Worm (Caenorhabditis elegans) whole organism, early embryonic: ENCODE data around the gene W01C8.1.

Experiments
- B0310.2 ChIP-seq: sonication (generic microtip); optimal IDR thresholded peaks from 2 replicates; lab custom pipeline; 2016; ENCODE audit warnings: mild to moderate bottlenecking, missing genetic modification characterization, missing compliant biosample characterization
- F13C5.2 ChIP-seq: sonication (generic microtip); optimal IDR thresholded peaks from 2 replicates; lab custom pipeline; 2017; ENCODE audit warnings: mild to moderate bottlenecking, missing genetic modification characterization, inconsistent platforms, missing compliant biosample characterization
- aly-1 ChIP-seq: sonication (generic microtip); optimal IDR thresholded peaks from 2 replicates; lab custom pipeline; 2016; ENCODE audit warnings: missing genetic modification characterization, missing compliant biosample characterization
- ama-1 ChIP-seq: fragments of 150-350 bp; optimal IDR thresholded peaks from 2 replicates; lab custom pipeline; 2014
- ceh-13 ChIP-seq: fragments of 200-800 bp; sonication (Bioruptor generic); optimal IDR thresholded peaks from 2 replicates; lab custom pipeline; 2018; ENCODE audit warnings: mild to moderate bottlenecking, missing genetic modification characterization, missing compliant biosample characterization
- ceh-36 ChIP-seq: sonication (generic microtip); optimal IDR thresholded peaks from 2 replicates; lab custom pipeline; 2016; ENCODE audit warnings: missing genetic modification characterization, inconsistent platforms, missing compliant biosample characterization
- ets-7 ChIP-seq: sonication (generic microtip); optimal IDR thresholded peaks from 2 replicates; lab custom pipeline; 2016; ENCODE audit warnings: missing genotype, missing genetic modification characterization, missing compliant biosample characterization
- flt-1 ChIP-seq: fragments of 200-800 bp; sonication (Bioruptor generic); IDR thresholded peaks from 2 replicates; pipeline ENCODE4 v1.3.6; 2022; ENCODE audit warnings: missing genetic modification characterization, missing compliant biosample characterization
- hmbx-1 ChIP-seq: sonication (generic microtip); optimal IDR thresholded peaks from 2 replicates; lab custom pipeline; 2016; ENCODE audit warnings: mild to moderate bottlenecking, missing genetic modification characterization, missing compliant biosample characterization
- hmg-4 ChIP-seq: fragments of 200-800 bp; sonication (Bioruptor generic); optimal IDR thresholded peaks from 2 replicates; lab custom pipeline; 2018; ENCODE audit warnings: mild to moderate bottlenecking, missing genetic modification characterization, missing compliant biosample characterization
- hnd-1 ChIP-seq: sonication (generic microtip); optimal IDR thresholded peaks from 2 replicates; lab custom pipeline; 2016; ENCODE audit warnings: missing genetic modification characterization, missing compliant biosample characterization
- pes-1 ChIP-seq: fragments of 200-800 bp; sonication (Bioruptor generic); IDR thresholded peaks from 2 replicates; pipeline ENCODE4 v1.3.6; 2022; ENCODE audit warnings: missing genetic modification reagents, missing genetic modification characterization, missing compliant biosample characterization
- scrt-1 ChIP-seq: fragments of 200-800 bp; sonication (Bioruptor generic); IDR thresholded peaks from 2 replicates; pipeline ENCODE4 v1.3.6; 2022; ENCODE audit warnings: missing genetic modification characterization, missing compliant biosample characterization
- sea-1 ChIP-seq: fragments of 200-800 bp; sonication (Bioruptor generic); conservative IDR thresholded peaks from 2 replicates; pipeline ENCODE4 v1.3.6; 2022; ENCODE audit warnings: missing genetic modification characterization, missing compliant biosample characterization
- tbx-11 ChIP-seq: fragments of 200-800 bp; sonication (Bioruptor generic); IDR thresholded peaks from 2 replicates; pipeline ENCODE4 v1.3.6; 2022; ENCODE audit warnings: missing genetic modification characterization, missing compliant biosample characterization
- tbx-37 ChIP-seq: fragments of 200-800 bp; sonication (Bioruptor generic); conservative IDR thresholded peaks from 2 replicates; pipeline ENCODE4 v1.3.6; 2022; ENCODE audit warnings: missing genetic modification reagents, missing genetic modification characterization, missing compliant biosample characterization
- tra-4 ChIP-seq: sonication (generic microtip); optimal IDR thresholded peaks from 2 replicates; lab custom pipeline; 2017; ENCODE audit warnings: missing genetic modification characterization, missing compliant biosample characterization

The W01C8.1 gene

ce11 chrX:5720929-5721328 is 28.7 kb downstream of the W01C8.1 start:
- TF ChIP-seq tra-4 (tag; lab: Kevin White, UChicago) = no peak
- no peak for TF ChIP-seq ceh-36 (tag; lab: Kevin White, UChicago)
- no peak for TF ChIP-seq scrt-1
- TF ChIP-seq ama-1 (lab: Kevin White, UChicago) = no peak
- no peak for TF ChIP-seq hmbx-1 (tag; lab: Kevin White, UChicago)
- TF ChIP-seq hnd-1 (tag; lab: Kevin White, UChicago) = no peak
- no peak for TF ChIP-seq tbx-11 (GFP tag; lab: Robert Waterston, UW)

ce11 chrX:5723758-5724157 is 31.6 kb downstream of the W01C8.1 start:
- TF ChIP-seq scrt-1 = no peak
- TF ChIP-seq ama-1 (lab: Kevin White, UChicago) = no peak
- TF ChIP-seq hmg-4 (GFP tag; lab: Kevin White, UChicago) = no peak
- TF ChIP-seq pes-1 (GFP tag; lab: Robert Waterston, UW) = no peak
- TF ChIP-seq hnd-1 (tag; lab: Kevin White, UChicago) = no peak
- TF ChIP-seq ceh-13 (GFP tag; lab: Kevin White, UChicago) = no peak
- no peak for TF ChIP-seq tbx-37 (GFP tag; lab: Robert Waterston, UW)
- TF ChIP-seq F13C5.2 = no peak
- TF ChIP-seq ceh-36 (tag; lab: Kevin White, UChicago) = no peak
- TF ChIP-seq flt-1 (GFP tag; lab: Robert Waterston, UW) = no peak
- TF ChIP-seq hmbx-1 (tag; lab: Kevin White, UChicago) = no peak
- no peak for TF ChIP-seq tra-4 (tag; lab: Kevin White, UChicago)
- TF ChIP-seq tbx-11 (GFP tag; lab: Robert Waterston, UW) = no peak
- TF ChIP-seq B0310.2 (tag; lab: Kevin White, UChicago) = no peak
- TF ChIP-seq ets-7 (tag; lab: Kevin White, UChicago) = no peak
- no peak for TF ChIP-seq aly-1 (tag; lab: Kevin White, UChicago)

DNA sequence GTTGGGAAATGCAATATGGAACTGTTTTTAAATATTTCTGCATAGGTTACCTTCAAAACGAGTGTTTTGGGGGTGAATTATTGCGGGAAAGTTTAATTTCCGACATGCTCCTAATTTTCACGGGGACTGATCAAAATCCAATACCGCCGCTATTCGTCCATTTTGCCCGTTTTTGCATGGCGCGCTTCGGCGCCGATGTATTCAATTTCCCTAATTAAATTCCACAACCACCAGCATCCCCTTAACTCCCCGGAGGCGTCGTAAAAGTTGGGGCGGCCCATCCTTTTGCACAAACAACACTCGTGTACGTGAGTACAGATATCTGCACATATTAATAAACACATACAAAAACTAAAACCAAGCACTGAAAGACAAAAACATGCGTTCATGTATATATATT is 32.3 kb downstream of the W01C8.1 start:
- TF ChIP-seq ceh-13 (GFP tag; lab: Kevin White, UChicago) (no peak), tbx-11 (GFP tag; lab: Robert Waterston, UW) (no peak), tbx-37 (GFP tag; lab: Robert Waterston, UW) (no peak), scrt-1 (no peak), ceh-36 (tag; lab: Kevin White, UChicago) (no peak), tra-4 (tag; lab: Kevin White, UChicago) (no peak), ets-7 (tag; lab: Kevin White, UChicago) (no peak)

- TF ChIP-seq tbx-11 (GFP tag; lab: Robert Waterston, UW) (no peak), ama-1 (lab: Kevin White, UChicago) (no peak), F13C5.2 (no peak), scrt-1 (no peak), ceh-13 (GFP tag; lab: Kevin White, UChicago) (no peak), sea-1 (GFP tag; lab: Robert Waterston, UW) (no peak), aly-1 (tag; lab: Kevin White, UChicago) (no peak), hmg-4 (GFP tag; lab: Kevin White, UChicago) (no peak), B0310.2 (tag; lab: Kevin White, UChicago) (no peak), pes-1 (GFP tag; lab: Robert Waterston, UW) (no peak), hmbx-1 (tag; lab: Kevin White, UChicago) (no peak), tbx-37 (GFP tag; lab: Robert Waterston, UW) (no peak), ets-7 (tag; lab: Kevin White, UChicago) (no peak), flt-1 (GFP tag; lab: Robert Waterston, UW) (no peak), ceh-36 (tag; lab: Kevin White, UChicago) (no peak), hnd-1 (tag; lab: Kevin White, UChicago) (no peak), tra-4 (tag; lab: Kevin White, UChicago) (no peak)
Observed at ce11 chrX:5726160-5726559, 34.0 kb downstream of the W01C8.1 start.

DNA sequence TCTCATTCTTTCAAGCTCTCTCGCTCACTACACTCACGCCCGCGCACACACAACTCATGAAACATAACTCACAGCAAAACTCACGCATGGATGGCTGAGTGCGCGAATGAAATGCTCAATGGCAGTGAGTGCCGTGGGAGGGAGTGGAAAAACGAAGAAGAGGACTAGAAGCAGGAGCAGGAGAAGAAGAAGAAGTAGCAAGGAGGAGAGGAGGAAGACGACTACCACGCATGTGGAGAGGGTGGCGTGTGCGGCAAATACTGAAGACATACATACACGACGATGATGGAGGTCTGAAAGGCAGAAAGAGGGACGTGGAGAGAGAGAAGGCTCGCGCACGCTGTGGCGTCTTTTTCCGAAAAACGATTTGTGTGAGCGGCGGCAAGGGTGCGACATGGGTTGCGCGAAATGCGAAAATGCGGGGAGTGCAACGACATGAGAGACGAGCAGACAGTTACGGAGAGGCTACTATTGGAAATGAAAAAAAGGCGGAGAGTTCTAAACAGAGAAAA is 36.8 kb downstream of the W01C8.1 start:
- TF ChIP-seq hmg-4 (GFP tag; lab: Kevin White, UChicago) = no peak
- no peak for TF ChIP-seq pes-1 (GFP tag; lab: Robert Waterston, UW)
- peak; percentile 31 for TF ChIP-seq F13C5.2
- no peak for TF ChIP-seq ceh-13 (GFP tag; lab: Kevin White, UChicago)
- TF ChIP-seq ama-1 (lab: Kevin White, UChicago) = no peak
- TF ChIP-seq scrt-1 = no peak
- TF ChIP-seq flt-1 (GFP tag; lab: Robert Waterston, UW) = no peak
- TF ChIP-seq tbx-37 (GFP tag; lab: Robert Waterston, UW) = no peak

ce11 chrX:5733728-5734252 is 41.6 kb downstream of the W01C8.1 start, which contains the start of gene rgs-6:
Gene rgs-6, minus strand, starts transcription at chrX:5733778.
- TF ChIP-seq F13C5.2 (no peak), ama-1 (lab: Kevin White, UChicago) (no peak), tbx-37 (GFP tag; lab: Robert Waterston, UW) (no peak), aly-1 (tag; lab: Kevin White, UChicago) (no peak), tra-4 (tag; lab: Kevin White, UChicago) (no peak), hmbx-1 (tag; lab: Kevin White, UChicago) (no peak), flt-1 (GFP tag; lab: Robert Waterston, UW) (no peak), sea-1 (GFP tag; lab: Robert Waterston, UW) (no peak), scrt-1 (no peak), hnd-1 (tag; lab: Kevin White, UChicago) (no peak), B0310.2 (tag; lab: Kevin White, UChicago) (no peak), ceh-13 (GFP tag; lab: Kevin White, UChicago) (no peak), tbx-11 (GFP tag; lab: Robert Waterston, UW) (no peak), ets-7 (tag; lab: Kevin White, UChicago) (no peak)

DNA sequence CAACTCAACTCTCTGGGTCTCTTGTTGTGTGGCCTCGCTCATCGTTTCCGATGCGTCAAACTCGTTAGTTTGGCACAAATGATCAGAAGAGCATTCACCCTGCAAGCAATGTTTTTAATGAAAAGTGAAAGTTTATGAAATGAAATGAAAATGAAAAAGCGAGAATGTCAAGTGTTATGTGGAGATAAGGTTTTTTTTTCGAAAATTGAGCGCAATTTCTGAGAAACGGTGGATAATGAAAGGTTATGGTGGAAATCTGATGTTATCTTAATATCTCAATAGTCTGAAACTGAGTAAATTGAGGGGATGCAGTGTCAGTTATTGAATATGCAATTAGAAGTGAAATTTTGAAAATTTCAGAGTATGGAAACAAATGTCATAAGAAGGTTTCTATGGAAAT is 51.0 kb downstream of the W01C8.1 start, which contains the start of gene gnrr-4:
Gene gnrr-4 (minus strand): TSS at position 101 of the 400 bp plus-strand sequence.
- no peak for TF ChIP-seq ceh-13 (GFP tag; lab: Kevin White, UChicago)
- TF ChIP-seq ets-7 (tag; lab: Kevin White, UChicago) = no peak
- TF ChIP-seq F13C5.2 = no peak
- no peak for TF ChIP-seq hmg-4 (GFP tag; lab: Kevin White, UChicago)
- TF ChIP-seq tbx-11 (GFP tag; lab: Robert Waterston, UW) = no peak
- TF ChIP-seq hnd-1 (tag; lab: Kevin White, UChicago) = no peak
- TF ChIP-seq tra-4 (tag; lab: Kevin White, UChicago) = no peak
- no peak for TF ChIP-seq flt-1 (GFP tag; lab: Robert Waterston, UW)
- no peak for TF ChIP-seq scrt-1
- TF ChIP-seq ceh-36 (tag; lab: Kevin White, UChicago) = no peak
- TF ChIP-seq tbx-37 (GFP tag; lab: Robert Waterston, UW) = no peak
- TF ChIP-seq B0310.2 (tag; lab: Kevin White, UChicago) = no peak
- TF ChIP-seq ama-1 (lab: Kevin White, UChicago) = no peak
- no peak for TF ChIP-seq hmbx-1 (tag; lab: Kevin White, UChicago)
- no peak for TF ChIP-seq pes-1 (GFP tag; lab: Robert Waterston, UW)
